Worm (Caenorhabditis elegans): ENCODE data around the gene hlh-3.

DNA sequence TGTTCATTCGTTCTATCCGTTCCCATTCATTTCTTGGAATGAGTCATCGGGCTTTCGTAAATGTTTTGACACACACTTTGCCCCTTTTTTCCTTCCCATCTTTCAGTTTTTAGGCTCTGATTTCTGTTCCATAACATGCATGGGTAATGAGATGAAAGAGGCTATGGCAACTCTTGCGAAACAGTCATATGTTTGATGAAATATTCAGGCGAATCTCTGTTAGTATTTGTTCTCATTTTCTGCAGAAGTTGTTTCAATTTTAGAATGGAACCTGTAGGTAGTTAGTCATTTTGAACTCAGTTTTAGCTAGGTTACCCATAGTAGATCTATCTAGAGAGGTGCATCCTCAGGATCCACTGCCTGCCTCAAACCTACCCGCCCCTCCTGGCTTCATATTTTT is 28.6 kb downstream of the hlh-3 start:
- TF ChIP-seq F57C9.4 (tag; optimal IDR thresholded peaks at IDR 0.05) (no peak), dpl-1 (GFP tag; optimal IDR thresholded peaks at IDR 0.05) (no peak), die-1 (tag; optimal IDR thresholded peaks at IDR 0.05) (no peak), unc-130 (GFP tag; optimal IDR thresholded peaks at IDR 0.05) (no peak)
